Fruit fly (Drosophila melanogaster) whole organism, adult: ENCODE results near the gene Cyp4ae1.

ENCODE experiments used
- bab1 ChIP-seq: fragments of 200-800 bp; sonication (Bioruptor generic); optimal IDR thresholded peaks from 3 replicates; lab custom pipeline; 2019; ENCODE audit warnings: missing biosample characterization, mild to moderate bottlenecking, missing genetic modification characterization, moderate library complexity
- tj ChIP-seq: fragments of 200-800 bp; sonication (Bioruptor generic); optimal IDR thresholded peaks from 3 replicates; lab custom pipeline; 2017; ENCODE audit warnings: missing biosample characterization, mild to moderate bottlenecking, missing genetic modification characterization, moderate library complexity

- TF ChIP-seq bab1 (peak; percentile 79), tj (GFP tag; lab: Kevin White, UChicago) (peak; percentile 38)
Observed at dm6 chrX:2145690-2146470, 32.9 kb upstream of the Cyp4ae1 start.
